ENCODE assay signal across 3 worm cellular contexts in genomic region chrII:1437449-1438335, ce11.
TF ChIP-seq lines count a peak whose summit lies in the region.

TSS of gene nol-6 (minus strand) at chrII:1437499.

TF ChIP-seq in whole organism, L1 larva, 84 proteins besides CTCF, POLR2A, EP300 and RAD21 (continued from another document):
- TF ChIP-seq elt-3 (tag; optimal IDR thresholded peaks at IDR 0.05; lab: Kevin White, UChicago) (peak in 1 of 6 experiments; percentile 13), alr-1 (tag; optimal IDR thresholded peaks at IDR 0.05; lab: Kevin White, UChicago; ENCODE audit: borderline replicate concordance) (no peak), pag-3 (tag; optimal IDR thresholded peaks at IDR 0.05; lab: Kevin White, UChicago; ENCODE audit: borderline replicate concordance, insufficient read depth) (no peak), xbp-1 (tag; optimal IDR thresholded peaks at IDR 0.05; lab: Kevin White, UChicago) (peak; percentile 24), lin-39 (tag; optimal IDR thresholded peaks at IDR 0.05; lab: Kevin White, UChicago) (peak; percentile 23), mef-2 (tag; optimal IDR thresholded peaks at IDR 0.05; lab: Kevin White, UChicago) (no peak), ceh-82 (tag; optimal IDR thresholded peaks at IDR 0.05; lab: Kevin White, UChicago) (peak in 2 of 3 experiments; percentile 6 to 47), efl-1 (optimal IDR thresholded peaks at IDR 0.05; lab: Kevin White, UChicago) (peak; percentile 92 to 93), efl-1 (GFP tag; optimal IDR thresholded peaks at IDR 0.05 in 1 of 2; lab: Kevin White, UChicago) (peak; percentile 92 to 99), tbx-2 (tag; optimal IDR thresholded peaks at IDR 0.05; lab: Kevin White, UChicago) (peak; percentile 41), nhr-90 (tag; optimal IDR thresholded peaks at IDR 0.05; lab: Kevin White, UChicago; ENCODE audit: poor library complexity) (peak; percentile 12), swsn-7 (tag; optimal IDR thresholded peaks at IDR 0.05; lab: Kevin White, UChicago) (peak; percentile 17), lin-14 (GFP tag; optimal IDR thresholded peaks at IDR 0.05; lab: Kevin White, UChicago) (no peak), blmp-1 (tag; optimal IDR thresholded peaks at IDR 0.05; lab: Kevin White, UChicago) (peak; percentile 30), lsy-2 (tag; optimal IDR thresholded peaks at IDR 0.05; lab: Kevin White, UChicago) (peak; percentile 61 to 67), nhr-20 (tag; optimal IDR thresholded peaks at IDR 0.05; lab: Kevin White, UChicago) (peak; percentile 67), dpl-1 (GFP tag; optimal IDR thresholded peaks at IDR 0.05; lab: Kevin White, UChicago) (peak; percentile 82 to 94 (median 92)), lin-35 (GFP tag; optimal IDR thresholded peaks at IDR 0.05; lab: Kevin White, UChicago) (peak; percentile 87 to 96), F16B12.6 (tag; optimal IDR thresholded peaks at IDR 0.05; lab: Kevin White, UChicago) (peak; percentile 46), isw-1 (GFP tag; IDR thresholded peaks at IDR 0.05; lab: Robert Waterston, UW) (peak; percentile 39)

TF ChIP-seq in whole organism, L2 larva, 48 proteins besides CTCF, POLR2A, EP300 and RAD21 (continued from another document):
- no peak for TF ChIP-seq sma-3 (GFP tag; optimal IDR thresholded peaks at IDR 0.05; lab: Kevin White, UChicago)
- TF ChIP-seq elt-1 (tag; optimal IDR thresholded peaks at IDR 0.05; lab: Kevin White, UChicago) = no peak
- peak; percentile 25 for TF ChIP-seq crh-2 (tag; optimal IDR thresholded peaks at IDR 0.05; lab: Kevin White, UChicago)
- TF ChIP-seq peb-1 (tag; optimal IDR thresholded peaks at IDR 0.05; lab: Kevin White, UChicago) = no peak
- TF ChIP-seq unc-55 (GFP tag; optimal IDR thresholded peaks at IDR 0.05; lab: Kevin White, UChicago) = peak; percentile 50
- no peak for TF ChIP-seq nhr-11 (tag; optimal IDR thresholded peaks at IDR 0.05; lab: Kevin White, UChicago)
- peak; percentile 30 for TF ChIP-seq nhr-129 (tag; optimal IDR thresholded peaks at IDR 0.05; lab: Kevin White, UChicago)
- TF ChIP-seq gmeb-1 (tag; optimal IDR thresholded peaks at IDR 0.05; lab: Kevin White, UChicago) = peak; percentile 92
- no peak for TF ChIP-seq dmd-4 (tag; optimal IDR thresholded peaks at IDR 0.05; lab: Kevin White, UChicago)
- no peak for TF ChIP-seq sem-4 (tag; optimal IDR thresholded peaks at IDR 0.05; lab: Kevin White, UChicago)
- no peak for TF ChIP-seq fos-1 (tag; optimal IDR thresholded peaks at IDR 0.05; lab: Kevin White, UChicago)
- TF ChIP-seq nhr-10 (tag; optimal IDR thresholded peaks at IDR 0.05; lab: Kevin White, UChicago) = no peak
- no peak for TF ChIP-seq mdl-1 (tag; optimal IDR thresholded peaks at IDR 0.05; lab: Kevin White, UChicago)
- no peak for TF ChIP-seq ama-1 (optimal IDR thresholded peaks at IDR 0.05; lab: Kevin White, UChicago)
- no peak for TF ChIP-seq nhr-237 (tag; optimal IDR thresholded peaks at IDR 0.05; lab: Kevin White, UChicago)
- no peak for TF ChIP-seq lin-39 (tag; optimal IDR thresholded peaks at IDR 0.05; lab: Kevin White, UChicago)
- no peak for TF ChIP-seq ceh-82 (tag; optimal IDR thresholded peaks at IDR 0.05; lab: Kevin White, UChicago)
- TF ChIP-seq mab-5 (tag; optimal IDR thresholded peaks at IDR 0.05; lab: Kevin White, UChicago) = no peak
- peak; percentile 88 for TF ChIP-seq R02D3.7 (tag; optimal IDR thresholded peaks at IDR 0.05; lab: Kevin White, UChicago)
- TF ChIP-seq elt-3 (tag; optimal IDR thresholded peaks at IDR 0.05; lab: Kevin White, UChicago) = no peak
- no peak for TF ChIP-seq zag-1 (tag; optimal IDR thresholded peaks at IDR 0.05; lab: Kevin White, UChicago)
- no peak for TF ChIP-seq nhr-77 (tag; optimal IDR thresholded peaks at IDR 0.05; lab: Kevin White, UChicago)
- no peak for TF ChIP-seq blmp-1 (tag; optimal IDR thresholded peaks at IDR 0.05; lab: Kevin White, UChicago; ENCODE audit: insufficient read depth)
- no peak for TF ChIP-seq aly-2 (tag; optimal IDR thresholded peaks at IDR 0.05; lab: Kevin White, UChicago)
- TF ChIP-seq lin-13 (GFP tag; optimal IDR thresholded peaks at IDR 0.05; lab: Kevin White, UChicago) = no peak
- no peak for TF ChIP-seq F13H6.1 (tag; optimal IDR thresholded peaks at IDR 0.05; lab: Kevin White, UChicago)
- no peak for TF ChIP-seq nhr-6 (tag; optimal IDR thresholded peaks at IDR 0.05; lab: Kevin White, UChicago)
- no peak for TF ChIP-seq nhr-12 (tag; optimal IDR thresholded peaks at IDR 0.05; lab: Kevin White, UChicago)
- TF ChIP-seq skn-1 (tag; optimal IDR thresholded peaks at IDR 0.05; lab: Kevin White, UChicago) = no peak
- peak; percentile 31 to 69 for TF ChIP-seq lsy-2 (tag; optimal IDR thresholded peaks at IDR 0.05; lab: Kevin White, UChicago)
- TF ChIP-seq C34F6.9 (tag; optimal IDR thresholded peaks at IDR 0.05; lab: Kevin White, UChicago) = peak; percentile 29
- TF ChIP-seq snpc-4 (tag; optimal IDR thresholded peaks at IDR 0.05; lab: Kevin White, UChicago) = no peak

TF ChIP-seq in whole organism, young adult, 124 proteins besides CTCF, POLR2A, EP300 and RAD21 (continued from another document):
- TF ChIP-seq egl-18 (GFP tag; IDR thresholded peaks at IDR 0.05; lab: Robert Waterston, UW) = no peak
TF ChIP-seq in whole organism, young adult: peak in this region for 13.
